Fruit fly (Drosophila melanogaster): ENCODE results near the gene Nepl19.

The Nepl19 gene

dm6 chr3R:28831626-28832267, 48.2 kb downstream of the Nepl19 start, which contains the start of gene WASp (continued):
- TF ChIP-seq CG1602 (GFP tag; optimal IDR thresholded peaks at IDR 0.05) (peak; percentile 38), B-H2 (GFP tag; optimal IDR thresholded peaks at IDR 0.05) (peak; percentile 85), nau (GFP tag; optimal IDR thresholded peaks at IDR 0.05) (no peak), nom (GFP tag; optimal IDR thresholded peaks at IDR 0.05) (peak; percentile 53), lbe (GFP tag; optimal IDR thresholded peaks at IDR 0.05) (no peak), CG13894 (tag; optimal IDR thresholded peaks at IDR 0.05) (no peak), Ravus (GFP tag; IDR thresholded peaks at IDR 0.05) (no peak), CG8281 (tag; optimal IDR thresholded peaks at IDR 0.05) (no peak), pfk (GFP tag; optimal IDR thresholded peaks at IDR 0.05) (peak; percentile 14), CG12219 (GFP tag; optimal IDR thresholded peaks at IDR 0.05) (peak; percentile 57), otp (GFP tag; IDR thresholded peaks at IDR 0.05) (peak; percentile 46; the same call in 1 of the 3 replicates), cas (GFP tag; IDR thresholded peaks at IDR 0.05) (peak; percentile 57; the same call in 1 of the 2 replicates), chn (GFP tag; optimal IDR thresholded peaks at IDR 0.05) (peak; percentile 75), lilli (GFP tag; optimal IDR thresholded peaks at IDR 0.05) (peak; percentile 79), chif (GFP tag; optimal IDR thresholded peaks at IDR 0.05) (peak; percentile 54 to 75), Pdp1 (GFP tag; optimal IDR thresholded peaks at IDR 0.05) (peak in 1 of 2 experiments; percentile 59), pum (GFP tag; optimal IDR thresholded peaks at IDR 0.05) (peak; percentile 55), CG30403 (GFP tag; optimal IDR thresholded peaks at IDR 0.05) (peak; percentile 59), CG2129 (GFP tag; IDR thresholded peaks at IDR 0.05; ENCODE audit: partially characterized antibody) (no peak), btn (GFP tag; optimal IDR thresholded peaks at IDR 0.05) (peak; percentile 37), CG12104 (GFP tag; optimal IDR thresholded peaks at IDR 0.05) (no peak), hkb (optimal IDR thresholded peaks at IDR 0.05) (peak; percentile 56), hkb (GFP tag; IDR thresholded peaks at IDR 0.05) (peak; percentile 76), pita (GFP tag; optimal IDR thresholded peaks at IDR 0.05) (no peak), bigmax (GFP tag; optimal IDR thresholded peaks at IDR 0.05) (no peak), Aef1 (GFP tag; IDR thresholded peaks at IDR 0.05) (peak; percentile 15; the same call in 2 of the 3 replicates), kah (GFP tag; optimal IDR thresholded peaks at IDR 0.05) (no peak), CG6854 (GFP tag; optimal IDR thresholded peaks at IDR 0.05) (no peak), CG6813 (GFP tag; optimal IDR thresholded peaks at IDR 0.05) (peak; percentile 63), Fer1 (GFP tag; optimal IDR thresholded peaks at IDR 0.05) (no peak), CrebB (tag; optimal IDR thresholded peaks at IDR 0.05) (peak; percentile 62), az2 (GFP tag; optimal IDR thresholded peaks at IDR 0.05) (peak; percentile 32), Dek (tag; optimal IDR thresholded peaks at IDR 0.05) (peak; percentile 72), Poxn (GFP tag; IDR thresholded peaks at IDR 0.05) (no peak), HLH4C (GFP tag; IDR thresholded peaks at IDR 0.05; ENCODE audit: partially characterized antibody) (no peak), maf-S (GFP tag; optimal IDR thresholded peaks at IDR 0.05) (peak; percentile 68), dan (GFP tag; IDR thresholded peaks at IDR 0.05) (no peak), repo (GFP tag; optimal IDR thresholded peaks at IDR 0.05) (peak; percentile 76), Camta (GFP tag; optimal IDR thresholded peaks at IDR 0.05) (peak; percentile 77), CG11398 (GFP tag; optimal IDR thresholded peaks at IDR 0.05) (peak; percentile 65), Vsx1 (GFP tag; optimal IDR thresholded peaks at IDR 0.05) (no peak), CG3281 (GFP tag; optimal IDR thresholded peaks at IDR 0.05) (no peak), CG9932 (GFP tag; IDR thresholded peaks at IDR 0.05) (peak; percentile 74), toy (GFP tag; IDR thresholded peaks at IDR 0.05) (0 out of 2 replicates have a peak, but pooled peaks have one; percentile 19), grn (GFP tag; optimal IDR thresholded peaks at IDR 0.05) (no peak), CG10431 (GFP tag; optimal IDR thresholded peaks at IDR 0.05) (no peak), Neu2 (GFP tag; optimal IDR thresholded peaks at IDR 0.05; ENCODE audit: borderline replicate concordance) (no peak), CG9797 (GFP tag; optimal IDR thresholded peaks at IDR 0.05) (peak; percentile 93), CG1233 (GFP tag; optimal IDR thresholded peaks at IDR 0.05) (peak; percentile 43), sisA (GFP tag; IDR thresholded peaks at IDR 0.05) (no peak)

All from whole organism, embryonic.